Worm (Caenorhabditis elegans) whole organism, L4 larva: ENCODE results near the gene F45D3.2.

Experiments used
- F37D6.2 ChIP-seq: sonication (generic microtip); optimal IDR thresholded peaks from 2 replicates; lab custom pipeline; 2016; ENCODE audit warnings: mild to moderate bottlenecking, missing genetic modification characterization, missing compliant biosample characterization
- T20F7.1 ChIP-seq: fragments of 200-800 bp; sonication (Bioruptor generic); optimal IDR thresholded peaks from 2 replicates; lab custom pipeline; 2018; ENCODE audit warnings: mild to moderate bottlenecking, missing genetic modification characterization, missing compliant biosample characterization
- Y105C5A.15 ChIP-seq: fragments of 200-800 bp; sonication (Bioruptor generic); IDR thresholded peaks from 2 replicates; pipeline ENCODE4 v1.3.6; 2022; ENCODE audit warnings: missing genetic modification characterization, missing compliant biosample characterization
- Y48G9A.11 ChIP-seq: fragments of 200-800 bp; sonication (Bioruptor generic); IDR thresholded peaks from 2 replicates; pipeline ENCODE4 v1.3.6; 2022; ENCODE audit warnings: missing genetic modification reagents, missing genetic modification characterization, missing compliant biosample characterization
- Y5F2A.4 ChIP-seq: fragments of 200-800 bp; sonication (Bioruptor generic); optimal IDR thresholded peaks from 2 replicates; lab custom pipeline; 2018; ENCODE audit warnings: mild to moderate bottlenecking, missing genetic modification characterization, missing compliant biosample characterization
- ZK546.5 ChIP-seq, 2 experiments: sonication (generic microtip); optimal IDR thresholded peaks; 2 replicates each; lab custom pipeline; 2017; ENCODE audit warnings: missing biosample characterization in 2 of 2, missing genetic modification characterization in 2 of 2
- ceh-32 ChIP-seq: sonication (generic microtip); optimal IDR thresholded peaks from 2 replicates; lab custom pipeline; 2016; ENCODE audit warnings: mild to moderate bottlenecking, missing genetic modification characterization, missing compliant biosample characterization; ENCODE audit not compliant: poor library complexity
- cey-2 ChIP-seq: sonication (generic microtip); optimal IDR thresholded peaks from 3 replicates; lab custom pipeline; 2017; ENCODE audit warnings: missing genetic modification characterization, mild to moderate bottlenecking, missing compliant biosample characterization, antibody characterized with exemption, borderline replicate concordance; ENCODE audit not compliant: insufficient read depth
- daf-19 ChIP-seq: fragments of 200-800 bp; sonication (Bioruptor generic); conservative IDR thresholded peaks from 2 replicates; pipeline ENCODE4 v1.3.6; 2022; ENCODE audit warnings: missing genetic modification characterization, missing compliant biosample characterization
- dpl-1 ChIP-seq: fragments of 150-350 bp; optimal IDR thresholded peaks from 2 replicates; lab custom pipeline; 2014; ENCODE audit warnings: missing biosample characterization, missing genetic modification reagents, missing genetic modification characterization
- duxl-1 ChIP-seq: sonication (generic microtip); optimal IDR thresholded peaks from 2 replicates; lab custom pipeline; 2016; ENCODE audit warnings: mild to moderate bottlenecking, missing genetic modification characterization, moderate library complexity, missing compliant biosample characterization; ENCODE audit not compliant: poor library complexity
- dve-1 ChIP-seq: sonication (generic microtip); optimal IDR thresholded peaks from 2 replicates; lab custom pipeline; 2017; ENCODE audit warnings: antibody characterized with exemption, mild to moderate bottlenecking, missing genetic modification characterization, missing compliant biosample characterization; ENCODE audit not compliant: insufficient read depth
- fos-1 ChIP-seq: fragments of 150-350 bp; optimal IDR thresholded peaks from 2 replicates; lab custom pipeline; 2014; ENCODE audit warnings: missing biosample characterization, missing genetic modification characterization
- hlh-30 ChIP-seq: sonication (generic microtip); optimal IDR thresholded peaks from 2 replicates; lab custom pipeline; 2017; ENCODE audit warnings: antibody characterized with exemption, mild to moderate bottlenecking, missing genetic modification characterization, missing compliant biosample characterization; ENCODE audit not compliant: insufficient read depth
- jun-1 ChIP-seq: fragments of 150-350 bp; optimal IDR thresholded peaks from 2 replicates; lab custom pipeline; 2014; ENCODE audit warnings: missing biosample characterization, missing genetic modification reagents, missing genetic modification characterization
- lim-7 ChIP-seq: fragments of 200-800 bp; sonication (Bioruptor generic); IDR thresholded peaks from 2 replicates; pipeline ENCODE4 v1.3.6; 2022; ENCODE audit warnings: missing genetic modification characterization, missing compliant biosample characterization
- lin-15B ChIP-seq: fragments of 150-350 bp; sonication (generic microtip); optimal IDR thresholded peaks from 3 replicates; lab custom pipeline; 2014; ENCODE audit warnings: missing biosample characterization, missing genetic modification characterization
- lin-29 ChIP-seq: fragments of 200-800 bp; sonication (Bioruptor generic); IDR thresholded peaks from 2 replicates; pipeline ENCODE4 v1.3.6; 2022; ENCODE audit warnings: missing genetic modification reagents, missing genetic modification characterization, missing compliant biosample characterization
- lsy-2 ChIP-seq, 2 experiments: fragments of 150-350 bp in 1 of 2; sonication (generic microtip) in 1 of 2; optimal IDR thresholded peaks; 2 replicates each; lab custom pipeline; 2014 to 2017; ENCODE audit warnings: missing biosample characterization in 2 of 2, missing genetic modification characterization in 2 of 2
- mdl-1 ChIP-seq, 2 experiments: fragments of 150-350 bp in 1 of 2; sonication (generic microtip) in 1 of 2; optimal IDR thresholded peaks; 2 replicates each; lab custom pipeline; 2014 to 2017; ENCODE audit warnings: missing biosample characterization in 2 of 2, missing genetic modification characterization in 2 of 2
- nhr-10 ChIP-seq: fragments of 150-350 bp; optimal IDR thresholded peaks from 2 replicates; lab custom pipeline; 2014; ENCODE audit warnings: missing biosample characterization, missing genetic modification characterization
- nhr-28 ChIP-seq: fragments of 150-350 bp; optimal IDR thresholded peaks from 2 replicates; lab custom pipeline; 2014; ENCODE audit warnings: missing biosample characterization, missing genetic modification characterization
- nhr-42 ChIP-seq: fragments of 200-800 bp; sonication (Bioruptor generic); IDR thresholded peaks from 2 replicates; pipeline ENCODE4 v1.3.6; 2022; ENCODE audit warnings: missing genetic modification characterization, missing compliant biosample characterization
- nhr-48 ChIP-seq: sonication (generic microtip); optimal IDR thresholded peaks from 2 replicates; lab custom pipeline; 2016; ENCODE audit warnings: mild to moderate bottlenecking, missing genetic modification characterization, missing compliant biosample characterization
- pha-4 ChIP-seq, 2 experiments: fragments of 150-350 bp in 1 of 2; fragments of 200-800 bp in 1 of 2; sonication (Bioruptor generic) in 1 of 2; IDR thresholded peaks in 1 of 2; optimal IDR thresholded peaks in 1 of 2; 2 replicates each; pipeline versions ENCODE4 v1.3.6 to Lab custom; 2014 to 2022; ENCODE audit warnings: missing genetic modification characterization in 2 of 2, missing genetic modification reagents in 2 of 2, missing biosample characterization in 1 of 2, missing compliant biosample characterization in 1 of 2
- php-3 ChIP-seq: fragments of 200-800 bp; sonication (Bioruptor generic); IDR thresholded peaks from 2 replicates; pipeline ENCODE4 v1.3.6; 2022; ENCODE audit warnings: missing genetic modification reagents, missing genetic modification characterization, missing compliant biosample characterization
- set-16 ChIP-seq: fragments of 200-800 bp; sonication (Bioruptor generic); IDR thresholded peaks from 2 replicates; pipeline ENCODE4 v1.3.6; 2022; ENCODE audit warnings: missing genetic modification reagents, missing genetic modification characterization, missing compliant biosample characterization
- snpc-4 ChIP-seq: fragments of 150-350 bp; optimal IDR thresholded peaks from 2 replicates; lab custom pipeline; 2014; ENCODE audit warnings: missing biosample characterization, missing genetic modification characterization
- spr-3 ChIP-seq: fragments of 200-800 bp; sonication (Bioruptor generic); optimal IDR thresholded peaks from 2 replicates; lab custom pipeline; 2018; ENCODE audit warnings: mild to moderate bottlenecking, missing genetic modification characterization, missing compliant biosample characterization
- unc-130 ChIP-seq: sonication (generic microtip); optimal IDR thresholded peaks from 2 replicates; lab custom pipeline; 2016; ENCODE audit warnings: missing genetic modification reagents, missing genetic modification characterization, missing compliant biosample characterization
- unc-62 ChIP-seq, 3 experiments: fragments of 150-350 bp in 1 of 3; sonication (generic microtip); optimal IDR thresholded peaks in 2 of 3; peaks in 1 of 3; 1 replicate in 1 of 3; 2 replicates in 2 of 3; lab custom pipeline; 2014 to 2017; ENCODE audit warnings: missing biosample characterization in 3 of 3, missing genetic modification characterization in 3 of 3, missing genetic modification reagents in 3 of 3, missing genotype in 1 of 3
- zag-1 ChIP-seq: fragments of 150-350 bp; optimal IDR thresholded peaks from 2 replicates; lab custom pipeline; 2014; ENCODE audit warnings: missing biosample characterization, missing genetic modification characterization
- zip-2 ChIP-seq: fragments of 150-350 bp; optimal IDR thresholded peaks from 2 replicates; lab custom pipeline; 2014; ENCODE audit warnings: missing biosample characterization, missing genetic modification characterization
- ztf-7 ChIP-seq: fragments of 150-350 bp; optimal IDR thresholded peaks from 2 replicates; lab custom pipeline; 2014; ENCODE audit warnings: missing biosample characterization, missing genetic modification characterization

Gene F45D3.2

DNA sequence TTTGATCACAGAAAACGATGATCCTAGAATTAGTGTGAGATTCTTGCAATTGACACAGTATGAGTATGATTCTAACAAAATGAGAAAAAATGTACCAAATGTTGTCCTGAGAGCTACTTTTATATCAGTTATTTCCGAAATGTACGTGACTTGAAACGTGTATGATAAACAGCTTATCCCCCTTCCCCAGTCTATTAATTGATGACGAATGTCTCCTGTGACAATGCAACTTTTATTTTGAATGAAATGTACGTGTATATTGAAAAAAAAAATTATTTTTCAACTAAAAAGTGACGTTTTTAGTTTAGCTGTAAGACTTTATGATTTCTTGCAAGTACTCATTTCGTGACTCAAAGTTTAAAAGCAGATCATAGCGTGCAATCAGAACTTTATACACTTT, 29.4 kb downstream of the F45D3.2 start:
- TF ChIP-seq ZK546.5 (tag; optimal IDR thresholded peaks at IDR 0.05; lab: Kevin White, UChicago), result no peak
- TF ChIP-seq dpl-1, result no peak
- no peak for TF ChIP-seq Y5F2A.4 (GFP tag; lab: Kevin White, UChicago)
- TF ChIP-seq zag-1 (tag; lab: Kevin White, UChicago), result no peak
- no peak for TF ChIP-seq spr-3 (GFP tag; lab: Kevin White, UChicago)
- no peak for TF ChIP-seq mdl-1 (tag; optimal IDR thresholded peaks at IDR 0.05; lab: Kevin White, UChicago)
- no peak for TF ChIP-seq Y105C5A.15 (GFP tag; lab: Robert Waterston, UW)
- TF ChIP-seq lin-29 (GFP tag; lab: Robert Waterston, UW), result no peak
- TF ChIP-seq F37D6.2 (tag; lab: Kevin White, UChicago), result no peak

DNA sequence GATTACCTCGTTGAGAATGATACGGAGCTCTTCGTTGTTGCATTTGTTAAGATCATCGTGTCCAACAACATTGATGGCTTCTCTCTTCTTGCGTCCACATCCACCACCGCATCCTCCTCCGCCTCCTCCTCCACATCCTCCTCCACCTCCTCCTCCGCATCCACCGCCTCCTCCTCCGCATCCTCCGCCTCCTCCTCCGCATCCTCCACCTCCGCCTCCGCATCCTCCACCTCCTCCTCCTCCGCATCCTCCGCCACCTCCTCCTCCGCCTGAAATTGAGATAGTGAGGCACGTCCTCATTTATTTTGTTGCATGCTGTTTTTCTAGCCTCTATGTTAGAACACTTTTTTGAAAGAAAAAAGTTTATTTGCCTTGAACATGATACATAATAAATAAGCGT, 35.0 kb downstream of the F45D3.2 start:
- peak; percentile 58; the same call in 1 of the 2 replicates for TF ChIP-seq pha-4 (GFP tag; IDR thresholded peaks at IDR 0.05; lab: Robert Waterston, UW)
- TF ChIP-seq pha-4 (tag; optimal IDR thresholded peaks at IDR 0.05; lab: Kevin White, UChicago), result no peak
- TF ChIP-seq nhr-10, result no peak
- TF ChIP-seq fos-1 (tag; lab: Kevin White, UChicago), result no peak
- TF ChIP-seq set-16 (GFP tag; lab: Robert Waterston, UW), result peak; percentile 97
- no peak for TF ChIP-seq unc-130 (GFP tag; lab: Kevin White, UChicago)
- no peak for TF ChIP-seq cey-2 (tag; lab: Kevin White, UChicago)
- TF ChIP-seq nhr-42 (GFP tag; lab: Robert Waterston, UW), result no peak
- no peak for TF ChIP-seq duxl-1 (tag; lab: Kevin White, UChicago)
- no peak for TF ChIP-seq snpc-4 (tag; lab: Kevin White, UChicago)
- no peak for TF ChIP-seq lsy-2 (tag; optimal IDR thresholded peaks at IDR 0.05; lab: Kevin White, UChicago)
- TF ChIP-seq, all 104 proteins: peak for 2

DNA sequence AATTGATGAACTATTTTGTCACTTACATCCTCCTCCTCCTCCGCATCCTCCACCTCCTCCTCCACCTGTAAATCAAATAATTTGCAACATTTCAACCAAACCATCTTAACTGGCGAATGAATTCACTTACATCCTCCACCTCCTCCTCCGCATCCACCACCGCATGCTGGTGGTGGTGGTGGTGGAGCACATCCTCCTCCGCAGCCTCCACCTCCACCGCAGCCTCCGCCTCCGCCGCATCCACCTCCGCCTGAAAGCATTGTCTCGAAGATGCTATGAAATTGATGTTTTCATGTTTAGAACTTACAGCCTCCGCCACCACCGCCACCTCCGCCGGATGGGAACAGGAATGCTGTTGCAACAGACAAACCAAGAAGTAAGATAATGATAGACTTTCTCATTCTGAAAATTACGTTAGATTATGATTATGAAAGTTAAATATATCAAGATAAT, 35.7 kb downstream of the F45D3.2 start, which contains the start of gene grl-23:
Gene grl-23 (minus strand): TSS at position 403 of the 453 bp plus-strand sequence.
- TF ChIP-seq lim-7 (GFP tag; lab: Robert Waterston, UW) (no peak), set-16 (GFP tag; lab: Robert Waterston, UW) (peak; percentile 91), jun-1 (no peak)

DNA sequence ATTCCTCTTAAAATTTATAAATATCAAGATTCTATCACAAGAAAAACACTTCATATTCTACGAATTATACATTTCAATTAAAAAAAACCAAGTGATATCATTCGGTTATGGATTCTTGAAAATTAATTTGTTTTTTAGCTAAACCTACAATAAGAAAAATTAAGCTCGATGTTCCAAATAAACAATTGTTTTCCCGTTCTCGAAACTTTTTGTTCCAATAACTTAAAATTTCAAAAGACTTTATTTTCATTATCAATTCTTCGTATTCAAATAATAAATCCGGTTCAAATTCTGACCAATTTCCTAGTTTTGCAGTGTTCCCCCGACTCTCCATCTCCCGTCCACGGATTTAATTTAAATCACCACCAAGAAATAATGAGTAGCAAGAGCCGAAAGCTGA, 38.5 kb downstream of the F45D3.2 start, which contains the start of gene E02A10.3:
Gene E02A10.3 (plus strand): TSS at position 301 of the 400 bp plus-strand sequence.
- no peak for TF ChIP-seq nhr-48 (tag; lab: Kevin White, UChicago)
- TF ChIP-seq unc-62 (GFP tag; optimal IDR thresholded peaks at IDR 0.05 in 1 of 2; lab: Kevin White, UChicago), result no peak
- no peak for TF ChIP-seq unc-62 (tag; optimal IDR thresholded peaks at IDR 0.05; lab: Kevin White, UChicago)
- no peak for TF ChIP-seq zip-2 (tag; lab: Kevin White, UChicago)
- no peak for TF ChIP-seq lin-15B
- TF ChIP-seq daf-19 (GFP tag; lab: Robert Waterston, UW), result no peak
- no peak for TF ChIP-seq ztf-7 (tag; lab: Kevin White, UChicago)
- TF ChIP-seq hlh-30, result no peak
- no peak for TF ChIP-seq dve-1 (tag; lab: Kevin White, UChicago)
- TF ChIP-seq Y48G9A.11 (GFP tag; lab: Robert Waterston, UW), result no peak
- TF ChIP-seq T20F7.1 (GFP tag; lab: Kevin White, UChicago), result no peak
- no peak for TF ChIP-seq mdl-1 (tag; optimal IDR thresholded peaks at IDR 0.05; lab: Kevin White, UChicago)
- TF ChIP-seq ceh-32 (tag; lab: Kevin White, UChicago), result no peak
- TF ChIP-seq php-3, result no peak
- TF ChIP-seq nhr-28 (tag; lab: Kevin White, UChicago), result no peak
